Worm (Caenorhabditis elegans) whole organism, L4 larva: ENCODE measurements around the gene C49G7.7.

Experiments used
- ama-1 ChIP-seq: fragments of 150-350 bp; optimal IDR thresholded peaks from 2 replicates; lab custom pipeline; 2014; ENCODE audit warnings: inconsistent platforms, mixed read lengths
- daf-12 ChIP-seq: fragments of 150-350 bp; optimal IDR thresholded peaks from 2 replicates; lab custom pipeline; 2014; ENCODE audit warnings: missing biosample characterization, missing genetic modification reagents, missing genetic modification characterization
- dmd-6 ChIP-seq: fragments of 200-800 bp; sonication (Bioruptor generic); IDR thresholded peaks from 2 replicates; pipeline ENCODE4 v1.3.6; 2022; ENCODE audit warnings: missing genetic modification reagents, missing genetic modification characterization, missing compliant biosample characterization
- lin-38 ChIP-seq: fragments of 200-800 bp; sonication (Bioruptor generic); IDR thresholded peaks from 2 replicates; pipeline ENCODE4 v1.3.6; 2022; ENCODE audit warnings: missing genetic modification reagents, missing genetic modification characterization, missing compliant biosample characterization
- lin-39 ChIP-seq: fragments of 150-350 bp; optimal IDR thresholded peaks from 2 replicates; lab custom pipeline; 2014; ENCODE audit warnings: missing biosample characterization, missing genetic modification reagents, missing genetic modification characterization
- nhr-11 ChIP-seq: fragments of 150-350 bp; optimal IDR thresholded peaks from 2 replicates; lab custom pipeline; 2014; ENCODE audit warnings: missing biosample characterization, missing genetic modification characterization
- nhr-28 ChIP-seq: fragments of 150-350 bp; optimal IDR thresholded peaks from 2 replicates; lab custom pipeline; 2014; ENCODE audit warnings: missing biosample characterization, missing genetic modification characterization
- pha-4 ChIP-seq, 2 experiments: fragments of 150-350 bp in 1 of 2; fragments of 200-800 bp in 1 of 2; sonication (Bioruptor generic) in 1 of 2; IDR thresholded peaks in 1 of 2; optimal IDR thresholded peaks in 1 of 2; 2 replicates each; pipeline versions ENCODE4 v1.3.6 to Lab custom; 2014 to 2022; ENCODE audit warnings: missing genetic modification characterization in 2 of 2, missing genetic modification reagents in 2 of 2, missing biosample characterization in 1 of 2, missing compliant biosample characterization in 1 of 2
- saeg-2 ChIP-seq: fragments of 200-800 bp; sonication (Bioruptor generic); IDR thresholded peaks from 2 replicates; pipeline ENCODE4 v1.3.6; 2022; ENCODE audit warnings: missing genetic modification reagents, missing genetic modification characterization, missing compliant biosample characterization
- set-16 ChIP-seq: fragments of 200-800 bp; sonication (Bioruptor generic); IDR thresholded peaks from 2 replicates; pipeline ENCODE4 v1.3.6; 2022; ENCODE audit warnings: missing genetic modification reagents, missing genetic modification characterization, missing compliant biosample characterization
- spr-3 ChIP-seq: fragments of 200-800 bp; sonication (Bioruptor generic); optimal IDR thresholded peaks from 2 replicates; lab custom pipeline; 2018; ENCODE audit warnings: mild to moderate bottlenecking, missing genetic modification characterization, missing compliant biosample characterization
- unc-130 ChIP-seq: sonication (generic microtip); optimal IDR thresholded peaks from 2 replicates; lab custom pipeline; 2016; ENCODE audit warnings: missing genetic modification reagents, missing genetic modification characterization, missing compliant biosample characterization
- ztf-11 ChIP-seq: fragments of 150-350 bp; optimal IDR thresholded peaks from 2 replicates; lab custom pipeline; 2014; ENCODE audit warnings: missing biosample characterization, missing genetic modification characterization

DNA sequence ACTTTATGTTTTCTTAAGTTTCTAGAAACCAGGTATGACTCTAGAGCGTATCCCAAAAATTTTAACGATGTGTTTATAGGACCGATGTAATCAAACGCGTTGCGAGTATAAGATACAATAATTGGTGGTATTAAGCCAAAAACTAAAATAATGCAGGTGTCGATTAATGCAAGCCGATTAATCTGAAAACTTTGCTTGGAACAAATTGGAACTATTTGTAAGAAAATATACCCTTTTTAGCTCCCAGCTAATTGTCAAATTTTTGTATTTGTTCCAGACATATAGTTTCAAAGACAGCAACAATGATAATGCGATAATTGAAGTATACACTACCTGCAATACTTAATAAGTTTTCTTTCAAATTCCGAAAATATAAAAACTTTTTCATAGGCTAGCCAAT, 47.0 kb downstream of the C49G7.7 start, which contains the start of gene srh-211:
- TF ChIP-seq dmd-6 (GFP tag; lab: Robert Waterston, UW) (no peak), ama-1 (lab: Kevin White, UChicago) (no peak), ztf-11 (tag; lab: Kevin White, UChicago) (no peak), lin-39 (tag; lab: Kevin White, UChicago) (no peak), pha-4 (GFP tag; IDR thresholded peaks at IDR 0.05; lab: Robert Waterston, UW) (no peak), pha-4 (tag; optimal IDR thresholded peaks at IDR 0.05; lab: Kevin White, UChicago) (no peak), nhr-28 (tag; lab: Kevin White, UChicago) (no peak), saeg-2 (GFP tag; lab: Robert Waterston, UW) (no peak), set-16 (no peak), daf-12 (tag; lab: Kevin White, UChicago) (no peak), nhr-11 (tag; lab: Kevin White, UChicago) (no peak), lin-38 (GFP tag; lab: Robert Waterston, UW) (no peak), unc-130 (no peak), spr-3 (GFP tag; lab: Kevin White, UChicago) (no peak)
